Fruit fly (Drosophila melanogaster): Measurements from ENCODE around the gene CG45080.

DNA sequence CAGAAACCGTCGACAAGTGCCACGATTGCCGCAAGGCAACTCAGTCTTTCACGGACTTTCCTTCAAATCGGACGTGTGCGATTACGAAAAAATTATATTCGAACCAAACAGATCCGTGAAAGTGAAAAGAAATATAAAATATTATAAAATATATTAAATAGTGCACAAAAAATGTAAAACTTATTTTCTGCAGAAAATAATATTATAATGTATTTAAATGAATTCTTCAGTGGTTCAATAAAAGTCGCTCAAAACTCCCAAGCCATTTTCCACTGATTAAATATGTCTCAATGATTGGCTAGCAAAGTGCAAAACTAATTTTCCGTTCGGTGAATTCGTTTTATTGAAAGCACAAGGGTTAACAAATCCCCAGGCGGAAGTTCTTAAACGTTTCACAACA is 19.0 kb upstream of the CG45080 start, which contains the start of gene PK2-R1:
- TF ChIP-seq psq (GFP tag; optimal IDR thresholded peaks at IDR 0.05), result no peak
- no peak for TF ChIP-seq usp (GFP tag; optimal IDR thresholded peaks at IDR 0.05)
- no peak for TF ChIP-seq Dfd (GFP tag; optimal IDR thresholded peaks at IDR 0.05)
